Fruit fly (Drosophila melanogaster): ENCODE measurements around the gene ninaA.

Gene ninaA

DNA sequence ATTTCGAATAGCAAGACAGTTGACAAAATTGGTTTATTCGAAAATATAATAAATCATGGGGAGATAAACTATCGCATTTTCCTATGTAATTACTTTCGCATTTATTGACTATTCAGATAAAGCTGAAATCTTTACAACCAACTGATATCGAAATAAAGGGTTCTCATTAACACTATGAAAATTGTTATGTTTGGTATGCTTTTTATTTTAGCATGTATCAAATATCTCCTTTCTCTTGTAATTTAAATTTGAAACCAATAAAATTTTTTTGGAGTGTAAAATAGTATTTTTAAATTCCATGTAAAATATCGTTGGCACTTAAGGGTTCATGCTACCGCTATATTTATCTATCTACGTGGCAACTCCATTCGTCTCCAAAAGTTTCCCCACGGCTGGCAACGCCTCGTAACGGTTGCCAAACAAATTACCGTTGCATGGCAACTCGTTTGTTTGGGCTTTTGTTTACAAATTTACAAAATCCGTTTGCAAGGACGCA is 22.0 kb upstream of the ninaA start, which contains the start of gene CG13949 (continued):
- TF ChIP-seq nmo (GFP tag; optimal IDR thresholded peaks at IDR 0.05) (peak; percentile 59), CG15479 (GFP tag; optimal IDR thresholded peaks at IDR 0.05) (no peak), CG17568 (GFP tag; optimal IDR thresholded peaks at IDR 0.05) (peak; percentile 55), tna (GFP tag; IDR thresholded peaks at IDR 0.05; ENCODE audit: partially characterized antibody) (peak; percentile 44; the same call in 1 of the 2 replicates), Blimp-1 (GFP tag; optimal IDR thresholded peaks at IDR 0.05) (peak; percentile 56), Eip74EF (GFP tag; optimal IDR thresholded peaks at IDR 0.05) (peak in 1 of 2 experiments; percentile 27), stwl (tag; optimal IDR thresholded peaks at IDR 0.05) (peak; percentile 64), CG12299 (tag; optimal IDR thresholded peaks at IDR 0.05) (peak; percentile 56), gsb (GFP tag; IDR thresholded peaks at IDR 0.05) (peak; percentile 24; the same call in 1 of the 2 replicates), tup (GFP tag; optimal IDR thresholded peaks at IDR 0.05) (no peak), z (GFP tag; IDR thresholded peaks at IDR 0.05) (peak; percentile 60; the same call in 1 of the 3 replicates), CG8089 (GFP tag; optimal IDR thresholded peaks at IDR 0.05) (no peak), Dip2 (GFP tag; IDR thresholded peaks at IDR 0.05) (no peak), luna (GFP tag; optimal IDR thresholded peaks at IDR 0.05) (no peak), Drgx (GFP tag; IDR thresholded peaks at IDR 0.05) (peak; percentile 45; the same call in 1 of the 2 replicates), CG9932 (GFP tag; IDR thresholded peaks at IDR 0.05) (peak; percentile 87), CG31224 (GFP tag; IDR thresholded peaks at IDR 0.05) (peak; percentile 69), CG9817 (tag; optimal IDR thresholded peaks at IDR 0.05) (peak; percentile 55), ac (GFP tag; optimal IDR thresholded peaks at IDR 0.05) (no peak), CG17912 (GFP tag; optimal IDR thresholded peaks at IDR 0.05) (no peak), CG10147 (GFP tag; optimal IDR thresholded peaks at IDR 0.05) (peak; percentile 44), zf30C (GFP tag; optimal IDR thresholded peaks at IDR 0.05) (peak; percentile 85), Nf-YB (GFP tag; optimal IDR thresholded peaks at IDR 0.05) (peak; percentile 27), Doc2 (GFP tag; IDR thresholded peaks at IDR 0.05) (no peak), CG8765 (GFP tag; IDR thresholded peaks at IDR 0.05) (peak; percentile 49; the same call in 1 of the 2 replicates), CG11247 (GFP tag; IDR thresholded peaks at IDR 0.05) (peak; percentile 72), CG3163 (GFP tag; optimal IDR thresholded peaks at IDR 0.05) (peak; percentile 39), CG13123 (GFP tag; optimal IDR thresholded peaks at IDR 0.05) (no peak), dan (GFP tag; IDR thresholded peaks at IDR 0.05) (no peak), sisA (GFP tag; IDR thresholded peaks at IDR 0.05) (peak; percentile 59), gro (GFP tag; optimal IDR thresholded peaks at IDR 0.05) (peak; percentile 79), BEAF-32 (GFP tag; optimal IDR thresholded peaks at IDR 0.05) (peak; percentile 65), chn (GFP tag; optimal IDR thresholded peaks at IDR 0.05) (peak; percentile 48), CG42726 (GFP tag; IDR thresholded peaks at IDR 0.05; ENCODE audit: partially characterized antibody) (peak; percentile 47; the same call in 1 of the 2 replicates), Deaf1 (tag; optimal IDR thresholded peaks at IDR 0.05) (peak; percentile 33), Fer1 (GFP tag; optimal IDR thresholded peaks at IDR 0.05) (peak; percentile 55), CG14441 (GFP tag; IDR thresholded peaks at IDR 0.05) (peak; percentile 83), CG9797 (GFP tag; optimal IDR thresholded peaks at IDR 0.05) (no peak), CG12071 (GFP tag; optimal IDR thresholded peaks at IDR 0.05) (peak; percentile 31), CG8388 (GFP tag; optimal IDR thresholded peaks at IDR 0.05) (peak; percentile 34), mirr (GFP tag; optimal IDR thresholded peaks at IDR 0.05) (peak; percentile 90), lab (GFP tag; optimal IDR thresholded peaks at IDR 0.05) (peak; percentile 85), CG6654 (GFP tag; optimal IDR thresholded peaks at IDR 0.05) (no peak), CG3838 (GFP tag; optimal IDR thresholded peaks at IDR 0.05) (no peak), vfl (GFP tag; optimal IDR thresholded peaks at IDR 0.05) (no peak), CG30431 (GFP tag; optimal IDR thresholded peaks at IDR 0.05) (no peak), Trl (optimal IDR thresholded peaks at IDR 0.05) (no peak), Trl (GFP tag; optimal IDR thresholded peaks at IDR 0.05) (peak; percentile 60), aop (GFP tag; IDR thresholded peaks at IDR 0.05) (no peak), fu2 (GFP tag; optimal IDR thresholded peaks at IDR 0.05) (peak; percentile 45)

All from whole organism, embryonic.